Fruit fly (Drosophila melanogaster) whole organism, pupa: ENCODE data around the gene Tsp3A.

ENCODE experiments used
- CG12605 ChIP-seq: fragments of 200-800 bp; sonication (Bioruptor generic); IDR thresholded peaks from 2 replicates; pipeline ENCODE4 v1.3.6; 2022; ENCODE audit warnings: missing biosample characterization, missing genetic modification characterization
- CG13204 ChIP-seq: fragments of 200-800 bp; sonication (Bioruptor generic); optimal IDR thresholded peaks from 2 replicates; lab custom pipeline; 2018; ENCODE audit warnings: missing biosample characterization, mild to moderate bottlenecking, missing genetic modification characterization, moderate library complexity
- CG14655 ChIP-seq: fragments of 200-800 bp; sonication (Bioruptor generic); optimal IDR thresholded peaks from 3 replicates; lab custom pipeline; 2017; ENCODE audit warnings: mild to moderate bottlenecking, missing biosample characterization, missing genetic modification reagents, missing genetic modification characterization
- CG32121 ChIP-seq: fragments of 200-800 bp; sonication (Bioruptor generic); IDR thresholded peaks from 2 replicates; pipeline ENCODE4 v1.3.6; 2022; ENCODE audit warnings: missing biosample characterization, missing genetic modification characterization
- CG4496 ChIP-seq: fragments of 200-800 bp; sonication (Bioruptor generic); IDR thresholded peaks from 3 replicates; pipeline ENCODE4 v1.3.6; 2022; ENCODE audit warnings: missing biosample characterization, missing genetic modification characterization
- CG9948 ChIP-seq: fragments of 200-800 bp; sonication (Bioruptor generic); optimal IDR thresholded peaks from 2 replicates; lab custom pipeline; 2018; ENCODE audit warnings: missing biosample characterization, mild to moderate bottlenecking, missing genetic modification characterization, moderate library complexity
- D1 ChIP-seq: fragments of 200-800 bp; sonication (Bioruptor generic); optimal IDR thresholded peaks from 2 replicates; lab custom pipeline; 2018; ENCODE audit warnings: missing biosample characterization, mild to moderate bottlenecking, missing genetic modification characterization, moderate library complexity
- EcR ChIP-seq: fragments of 200-800 bp; sonication (Bioruptor generic); optimal IDR thresholded peaks from 3 replicates; lab custom pipeline; 2019; ENCODE audit warnings: missing biosample characterization, missing genetic modification characterization, mild to moderate bottlenecking, moderate library complexity, missing genetic modification reagents
- Pif1B ChIP-seq: fragments of 200-800 bp; sonication (Bioruptor generic); optimal IDR thresholded peaks from 3 replicates; lab custom pipeline; 2016; ENCODE audit warnings: missing biosample characterization, missing genetic modification characterization
- fd96Ca ChIP-seq: fragments of 200-800 bp; sonication (Bioruptor generic); IDR thresholded peaks from 3 replicates; pipeline ENCODE4 v1.3.6; 2022; ENCODE audit warnings: missing biosample characterization, missing genetic modification characterization

- TF ChIP-seq CG14655 (no peak), EcR (GFP tag; lab: Kevin White, UChicago) (no peak), CG9948 (tag; lab: Kevin White, UChicago) (peak; percentile 53), fd96Ca (GFP tag; lab: Robert Waterston, UW) (peak; percentile 80), Pif1B (GFP tag; lab: Kevin White, UChicago) (peak; percentile 87), CG13204 (GFP tag; lab: Kevin White, UChicago) (no peak), D1 (tag; lab: Kevin White, UChicago) (no peak), CG12605 (GFP tag; lab: Robert Waterston, UW) (peak; percentile 72), CG4496 (GFP tag; lab: Robert Waterston, UW) (peak; percentile 91), CG32121 (GFP tag; lab: Robert Waterston, UW) (peak; percentile 79)
These were observed 10.9 kb downstream of the Tsp3A start, which contains the start of gene Smyd3 for dm6 chrX:2608470-2609157.
